Fruit fly (Drosophila melanogaster) whole organism, pupa: ENCODE results near the gene MED11.

Experiments
- CG10348 ChIP-seq: fragments of 200-800 bp; sonication (Bioruptor generic); IDR thresholded peaks from 2 replicates; pipeline ENCODE4 v1.3.6; 2022; ENCODE audit warnings: missing biosample characterization, missing genetic modification characterization
- CG12605 ChIP-seq: fragments of 200-800 bp; sonication (Bioruptor generic); IDR thresholded peaks from 2 replicates; pipeline ENCODE4 v1.3.6; 2022; ENCODE audit warnings: missing biosample characterization, missing genetic modification characterization
- CG13204 ChIP-seq: fragments of 200-800 bp; sonication (Bioruptor generic); optimal IDR thresholded peaks from 2 replicates; lab custom pipeline; 2018; ENCODE audit warnings: missing biosample characterization, mild to moderate bottlenecking, missing genetic modification characterization, moderate library complexity
- CG14655 ChIP-seq: fragments of 200-800 bp; sonication (Bioruptor generic); optimal IDR thresholded peaks from 3 replicates; lab custom pipeline; 2017; ENCODE audit warnings: mild to moderate bottlenecking, missing biosample characterization, missing genetic modification reagents, missing genetic modification characterization
- CG15710 ChIP-seq: fragments of 200-800 bp; sonication (Bioruptor generic); optimal IDR thresholded peaks from 2 replicates; lab custom pipeline; 2018; ENCODE audit warnings: missing biosample characterization, mild to moderate bottlenecking, missing genetic modification characterization, moderate library complexity
- CG17806 ChIP-seq: fragments of 200-800 bp; sonication (Bioruptor generic); optimal IDR thresholded peaks from 2 replicates; lab custom pipeline; 2018; ENCODE audit warnings: missing biosample characterization, mild to moderate bottlenecking, missing genetic modification characterization, moderate library complexity
- CG32121 ChIP-seq: fragments of 200-800 bp; sonication (Bioruptor generic); IDR thresholded peaks from 2 replicates; pipeline ENCODE4 v1.3.6; 2022; ENCODE audit warnings: missing biosample characterization, missing genetic modification characterization
- CG34367 ChIP-seq: fragments of 200-800 bp; sonication (Bioruptor generic); optimal IDR thresholded peaks from 2 replicates; lab custom pipeline; 2018; ENCODE audit warnings: missing biosample characterization, mild to moderate bottlenecking, missing genetic modification characterization
- CG4496 ChIP-seq: fragments of 200-800 bp; sonication (Bioruptor generic); IDR thresholded peaks from 3 replicates; pipeline ENCODE4 v1.3.6; 2022; ENCODE audit warnings: missing biosample characterization, missing genetic modification characterization
- CG8159 ChIP-seq: fragments of 200-800 bp; sonication (Bioruptor generic); optimal IDR thresholded peaks from 3 replicates; lab custom pipeline; 2018; ENCODE audit warnings: missing biosample characterization, mild to moderate bottlenecking, missing genetic modification characterization, moderate library complexity
- CG8301 ChIP-seq: fragments of 200-800 bp; sonication (Bioruptor generic); optimal IDR thresholded peaks from 2 replicates; lab custom pipeline; 2018; ENCODE audit warnings: missing biosample characterization, mild to moderate bottlenecking, missing genetic modification characterization
- CG9948 ChIP-seq: fragments of 200-800 bp; sonication (Bioruptor generic); optimal IDR thresholded peaks from 2 replicates; lab custom pipeline; 2018; ENCODE audit warnings: missing biosample characterization, mild to moderate bottlenecking, missing genetic modification characterization, moderate library complexity
- D1 ChIP-seq: fragments of 200-800 bp; sonication (Bioruptor generic); optimal IDR thresholded peaks from 2 replicates; lab custom pipeline; 2018; ENCODE audit warnings: missing biosample characterization, mild to moderate bottlenecking, missing genetic modification characterization, moderate library complexity
- EcR ChIP-seq: fragments of 200-800 bp; sonication (Bioruptor generic); optimal IDR thresholded peaks from 3 replicates; lab custom pipeline; 2019; ENCODE audit warnings: missing biosample characterization, missing genetic modification characterization, mild to moderate bottlenecking, moderate library complexity, missing genetic modification reagents
- Ets98B ChIP-seq: fragments of 200-800 bp; sonication (Bioruptor generic); IDR thresholded peaks from 2 replicates; pipeline ENCODE4 v1.3.6; 2022; ENCODE audit warnings: missing biosample characterization, missing genetic modification characterization
- Pif1A ChIP-seq: fragments of 200-800 bp; sonication (Bioruptor generic); optimal IDR thresholded peaks from 3 replicates; lab custom pipeline; 2016; ENCODE audit warnings: missing biosample characterization, missing genetic modification characterization
- Pif1B ChIP-seq: fragments of 200-800 bp; sonication (Bioruptor generic); optimal IDR thresholded peaks from 3 replicates; lab custom pipeline; 2016; ENCODE audit warnings: missing biosample characterization, missing genetic modification characterization
- Snoo ChIP-seq: fragments of 200-800 bp; sonication (Bioruptor generic); optimal IDR thresholded peaks from 3 replicates; lab custom pipeline; 2017; ENCODE audit warnings: missing biosample characterization, mild to moderate bottlenecking, missing genetic modification characterization, inconsistent platforms
- fd96Ca ChIP-seq: fragments of 200-800 bp; sonication (Bioruptor generic); IDR thresholded peaks from 3 replicates; pipeline ENCODE4 v1.3.6; 2022; ENCODE audit warnings: missing biosample characterization, missing genetic modification characterization
- gl ChIP-seq: fragments of 200-800 bp; sonication (Bioruptor generic); optimal IDR thresholded peaks from 2 replicates; lab custom pipeline; 2018; ENCODE audit warnings: missing biosample characterization, mild to moderate bottlenecking, missing genetic modification characterization
- rn ChIP-seq: fragments of 200-800 bp; sonication (Bioruptor generic); IDR thresholded peaks from 2 replicates; pipeline ENCODE4 v1.3.6; 2022; ENCODE audit warnings: missing biosample characterization, missing genetic modification characterization

The MED11 gene

dm6 chr3L:18771095-18772013 lies 25.7 kb downstream of the MED11 start:
- TF ChIP-seq CG13204 (GFP tag; lab: Kevin White, UChicago) (no peak), CG8159 (tag; lab: Kevin White, UChicago) (peak; percentile 42), gl (tag; lab: Kevin White, UChicago) (peak; percentile 37), CG15710 (tag; lab: Kevin White, UChicago) (peak; percentile 9), rn (GFP tag; lab: Robert Waterston, UW) (peak; percentile 53; the same call in 1 of the 2 replicates), CG17806 (tag; lab: Kevin White, UChicago) (no peak), Pif1B (GFP tag; lab: Kevin White, UChicago) (peak; percentile 72), CG10348 (GFP tag; lab: Robert Waterston, UW) (no peak), CG34367 (no peak), Ets98B (GFP tag; lab: Robert Waterston, UW) (peak; percentile 79), fd96Ca (GFP tag; lab: Robert Waterston, UW) (peak; percentile 57; the same call in 2 of the 3 replicates), CG4496 (GFP tag; lab: Robert Waterston, UW) (peak; percentile 85), CG12605 (GFP tag; lab: Robert Waterston, UW) (peak; percentile 86), EcR (GFP tag; lab: Kevin White, UChicago) (peak; percentile 43), CG14655 (GFP tag; lab: Kevin White, UChicago) (peak; percentile 50), Pif1A (GFP tag; lab: Kevin White, UChicago) (peak; percentile 71), CG8301 (tag; lab: Kevin White, UChicago) (peak; percentile 52), Snoo (tag; lab: Kevin White, UChicago) (peak; percentile 68), CG9948 (peak; percentile 18), D1 (tag; lab: Kevin White, UChicago) (no peak), CG32121 (GFP tag; lab: Robert Waterston, UW) (peak; percentile 83)

dm6 chr3L:18772014-18772560 lies 26.4 kb downstream of the MED11 start:
- no peak for TF ChIP-seq Pif1A (GFP tag; lab: Kevin White, UChicago)
- no peak for TF ChIP-seq CG15710 (tag; lab: Kevin White, UChicago)
- no peak for TF ChIP-seq Ets98B (GFP tag; lab: Robert Waterston, UW)
- TF ChIP-seq, all 21 proteins: peak for 0

- TF ChIP-seq CG13204 (GFP tag; lab: Kevin White, UChicago) (no peak), CG4496 (GFP tag; lab: Robert Waterston, UW) (peak; percentile 50), Pif1A (GFP tag; lab: Kevin White, UChicago) (peak; percentile 15), CG8159 (tag; lab: Kevin White, UChicago) (peak; percentile 51), rn (GFP tag; lab: Robert Waterston, UW) (0 out of 2 replicates have a peak, but pooled peaks have one; percentile 2), CG14655 (GFP tag; lab: Kevin White, UChicago) (no peak), Ets98B (GFP tag; lab: Robert Waterston, UW) (no peak), CG17806 (tag; lab: Kevin White, UChicago) (no peak), CG10348 (GFP tag; lab: Robert Waterston, UW) (peak; percentile 73; the same call in 1 of the 2 replicates), fd96Ca (GFP tag; lab: Robert Waterston, UW) (0 out of 3 replicates have a peak, but pooled peaks have one; percentile 31), CG9948 (no peak), CG32121 (GFP tag; lab: Robert Waterston, UW) (0 out of 2 replicates have a peak, but pooled peaks have one; percentile 8), CG12605 (GFP tag; lab: Robert Waterston, UW) (no peak)
Measured at dm6 chr3L:18781653-18782629, 36.3 kb downstream of the MED11 start.

dm6 chr3L:18782653-18783052 lies 37.0 kb downstream of the MED11 start:
- TF ChIP-seq CG12605 (GFP tag; lab: Robert Waterston, UW): no peak
- no peak for TF ChIP-seq gl (tag; lab: Kevin White, UChicago)
- no peak for TF ChIP-seq CG32121 (GFP tag; lab: Robert Waterston, UW)
- TF ChIP-seq CG14655 (GFP tag; lab: Kevin White, UChicago): no peak
- no peak for TF ChIP-seq EcR (GFP tag; lab: Kevin White, UChicago)
- no peak for TF ChIP-seq Snoo (tag; lab: Kevin White, UChicago)
- no peak for TF ChIP-seq Ets98B (GFP tag; lab: Robert Waterston, UW)
- no peak for TF ChIP-seq CG34367
- TF ChIP-seq fd96Ca (GFP tag; lab: Robert Waterston, UW): no peak
- no peak for TF ChIP-seq D1 (tag; lab: Kevin White, UChicago)
- no peak for TF ChIP-seq CG13204 (GFP tag; lab: Kevin White, UChicago)
- no peak for TF ChIP-seq CG10348 (GFP tag; lab: Robert Waterston, UW)
- TF ChIP-seq Pif1B (GFP tag; lab: Kevin White, UChicago): no peak
- no peak for TF ChIP-seq CG8301 (tag; lab: Kevin White, UChicago)
- TF ChIP-seq CG9948: no peak
- TF ChIP-seq, all 21 proteins: peak for 0
